Worm (Caenorhabditis elegans): ENCODE measurements around the gene elt-6.

The elt-6 gene

DNA sequence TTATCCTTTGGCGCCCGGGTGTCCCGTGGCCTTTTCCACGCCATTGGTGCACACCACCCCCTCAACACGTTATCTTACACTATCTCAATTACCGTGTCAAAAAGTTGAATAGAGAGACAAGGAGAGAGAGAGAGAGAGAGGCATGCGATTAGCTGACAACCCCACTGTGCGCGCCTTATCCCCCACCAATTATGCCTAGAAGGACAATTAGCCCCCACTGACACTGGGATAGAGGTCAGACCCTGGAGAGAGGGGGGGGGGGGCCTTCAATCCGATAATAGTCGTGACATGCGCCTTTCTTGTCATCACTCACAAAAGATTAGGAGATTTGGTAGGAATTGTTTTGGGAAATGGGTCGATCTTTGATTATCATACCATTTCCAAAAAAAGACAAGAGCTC is 21.6 kb upstream of the elt-6 start:
- TF ChIP-seq ceh-16 (tag; optimal IDR thresholded peaks at IDR 0.05) (no peak), gmeb-1 (tag; optimal IDR thresholded peaks at IDR 0.05) (no peak), fos-1 (tag; optimal IDR thresholded peaks at IDR 0.05) (no peak), nhr-21 (tag; optimal IDR thresholded peaks at IDR 0.05) (no peak), nhr-25 (tag; optimal IDR thresholded peaks at IDR 0.05) (no peak), mab-5 (tag; optimal IDR thresholded peaks at IDR 0.05) (no peak), nhr-11 (tag; optimal IDR thresholded peaks at IDR 0.05) (no peak), sma-3 (GFP tag; optimal IDR thresholded peaks at IDR 0.05) (no peak), ztf-4 (tag; optimal IDR thresholded peaks at IDR 0.05) (no peak), sma-9 (GFP tag; optimal IDR thresholded peaks at IDR 0.05) (no peak), sma-9 (tag; optimal IDR thresholded peaks at IDR 0.05) (no peak), dmd-4 (tag; optimal IDR thresholded peaks at IDR 0.05) (no peak), lin-11 (tag; optimal IDR thresholded peaks at IDR 0.05) (no peak), ztf-11 (tag; optimal IDR thresholded peaks at IDR 0.05) (no peak), nhr-10 (tag; optimal IDR thresholded peaks at IDR 0.05) (no peak), ZK546.5 (tag; optimal IDR thresholded peaks at IDR 0.05) (no peak), blmp-1 (tag; optimal IDR thresholded peaks at IDR 0.05; ENCODE audit: insufficient read depth) (no peak), lsy-2 (tag; optimal IDR thresholded peaks at IDR 0.05) (no peak)

DNA sequence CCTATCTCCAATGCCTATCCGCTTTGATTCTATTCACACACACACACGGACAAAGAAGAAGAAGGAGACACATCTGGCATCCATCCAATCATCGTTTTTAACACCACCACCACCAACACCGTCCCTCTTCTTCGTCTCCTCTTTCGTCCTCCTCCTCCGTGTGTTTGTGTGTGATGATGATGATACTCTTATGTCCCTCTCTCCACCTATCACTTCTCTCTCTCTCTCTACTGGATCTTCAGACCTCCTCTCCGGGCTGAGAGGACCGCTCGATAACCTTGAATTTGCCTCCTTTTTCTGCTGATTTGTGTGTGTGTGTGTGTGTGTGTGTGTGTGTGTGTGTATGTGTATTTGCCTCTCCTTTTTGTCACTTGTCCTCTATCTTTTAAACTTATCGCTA is 16.8 kb upstream of the elt-6 start:
- TF ChIP-seq gmeb-1 (tag; optimal IDR thresholded peaks at IDR 0.05) (no peak), nhr-25 (tag; optimal IDR thresholded peaks at IDR 0.05) (peak; percentile 10), nhr-129 (tag; optimal IDR thresholded peaks at IDR 0.05) (peak; percentile 28)

DNA sequence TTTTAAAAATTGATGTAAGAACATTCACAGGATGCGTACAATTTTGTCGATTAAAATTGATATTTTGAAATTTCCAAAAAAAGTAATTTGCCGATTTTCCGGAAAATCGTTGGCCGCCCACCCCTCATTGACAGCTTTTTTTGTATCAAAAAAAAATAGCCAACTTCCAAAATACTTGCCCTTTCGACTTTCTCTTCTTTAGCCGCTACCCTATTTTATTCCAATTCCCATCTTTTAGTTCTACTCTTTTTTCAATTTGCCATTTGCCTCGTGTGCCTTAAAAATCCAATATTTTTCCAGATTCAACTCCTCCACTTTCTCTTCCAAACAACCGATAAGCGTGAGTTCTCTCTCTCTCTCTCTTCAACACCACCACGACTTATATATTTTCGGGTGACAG is 15.8 kb upstream of the elt-6 start, which contains the start of gene egl-18:
egl-18 (plus strand) TSS at position 301 of the 400 bp plus-strand sequence.
- no peak for TF ChIP-seq ztf-1 (GFP tag; conservative IDR thresholded peaks at IDR 0.05)
- TF ChIP-seq ztf-11 (tag; optimal IDR thresholded peaks at IDR 0.05) = no peak
- no peak for TF ChIP-seq egl-27 (tag; optimal IDR thresholded peaks at IDR 0.05)
- no peak for TF ChIP-seq fos-1 (tag; optimal IDR thresholded peaks at IDR 0.05)
- no peak for TF ChIP-seq mab-5 (tag; optimal IDR thresholded peaks at IDR 0.05)
- TF ChIP-seq C34F6.9 (tag; optimal IDR thresholded peaks at IDR 0.05) = no peak
- no peak for TF ChIP-seq elt-1 (tag; optimal IDR thresholded peaks at IDR 0.05)

DNA sequence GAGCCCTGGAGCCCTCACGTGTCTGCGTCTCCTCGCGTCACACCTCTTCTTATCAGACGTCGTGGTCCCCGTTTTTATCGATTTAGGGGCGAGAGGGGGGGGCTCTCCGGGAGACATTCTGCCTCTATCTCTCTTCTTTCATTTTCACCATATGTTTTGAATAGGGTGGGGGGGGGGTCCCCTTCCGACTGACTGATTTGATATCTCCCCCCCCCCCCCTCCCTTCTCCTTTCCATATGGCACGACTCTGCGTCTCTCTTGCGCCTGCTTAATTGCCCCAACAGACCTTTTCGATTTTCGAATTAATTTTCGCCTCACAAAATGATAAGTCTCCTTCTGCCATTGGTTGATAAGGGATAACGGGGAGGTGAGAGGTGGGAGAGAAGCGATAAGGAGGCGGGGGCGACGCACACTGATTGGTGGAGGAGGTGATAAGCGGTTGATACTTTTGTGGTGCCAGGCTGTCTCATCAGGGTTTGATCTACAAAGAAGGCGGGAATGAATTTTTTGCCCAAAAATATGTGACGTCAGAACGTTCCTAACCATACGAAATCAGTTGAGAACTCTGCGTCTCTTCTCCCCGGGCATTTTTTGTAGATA is 13.6 kb upstream of the elt-6 start:
- TF ChIP-seq unc-55 (GFP tag; optimal IDR thresholded peaks at IDR 0.05) = no peak
- TF ChIP-seq lsy-2 (tag; optimal IDR thresholded peaks at IDR 0.05) = peak; percentile 42 to 68

DNA sequence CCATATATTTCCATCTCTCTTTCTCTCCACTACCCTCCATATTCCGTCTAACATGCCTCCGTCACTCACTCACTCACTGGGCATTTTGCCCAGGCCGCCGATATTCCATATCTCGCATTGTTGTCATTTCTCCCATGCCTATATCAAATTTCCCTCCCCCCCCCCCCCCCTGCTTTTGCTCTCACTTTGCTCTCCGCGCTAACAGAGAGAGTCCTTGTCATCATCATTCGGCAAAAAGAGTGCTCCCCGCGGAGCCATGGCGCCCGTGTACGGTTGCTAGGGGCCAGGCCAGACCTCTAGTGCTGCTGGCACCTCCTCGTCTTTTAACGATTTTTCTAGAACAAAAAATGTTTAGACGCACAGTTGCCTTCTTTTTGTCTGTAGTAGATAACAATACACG is 12.5 kb upstream of the elt-6 start:
- TF ChIP-seq unc-55 (GFP tag; optimal IDR thresholded peaks at IDR 0.05) (no peak), mab-5 (tag; optimal IDR thresholded peaks at IDR 0.05) (no peak), sma-9 (GFP tag; optimal IDR thresholded peaks at IDR 0.05) (no peak), sma-9 (tag; optimal IDR thresholded peaks at IDR 0.05) (no peak), ceh-82 (tag; optimal IDR thresholded peaks at IDR 0.05) (no peak), unc-62 (GFP tag; optimal IDR thresholded peaks at IDR 0.05) (no peak), elt-1 (tag; optimal IDR thresholded peaks at IDR 0.05) (no peak), Y55F3AM.14 (GFP tag; optimal IDR thresholded peaks at IDR 0.05) (no peak), egl-27 (tag; optimal IDR thresholded peaks at IDR 0.05) (no peak), ztf-4 (tag; optimal IDR thresholded peaks at IDR 0.05) (no peak), crh-2 (tag; optimal IDR thresholded peaks at IDR 0.05) (no peak), fos-1 (tag; optimal IDR thresholded peaks at IDR 0.05) (no peak), ztf-11 (tag; optimal IDR thresholded peaks at IDR 0.05) (no peak)

DNA sequence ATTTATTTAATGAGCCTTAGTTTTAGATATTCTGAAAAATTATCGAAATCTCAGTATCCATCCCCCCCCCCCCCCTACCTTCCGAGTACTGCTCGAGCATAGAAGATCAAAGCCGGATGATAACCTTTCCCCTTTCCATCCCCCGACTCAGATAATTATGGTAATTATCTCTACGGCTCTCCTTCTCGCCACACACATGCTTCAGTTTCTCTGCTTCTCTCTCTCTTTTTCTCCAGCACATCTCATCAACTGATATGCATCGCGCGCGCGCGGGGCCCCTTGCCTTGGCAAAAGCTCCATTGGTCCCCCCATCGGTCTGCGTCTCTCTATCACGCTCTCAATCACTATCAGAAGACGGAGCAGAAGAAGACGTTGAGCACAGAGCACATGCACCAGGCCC is 11.1 kb upstream of the elt-6 start:
- no peak for TF ChIP-seq skn-1 (tag; optimal IDR thresholded peaks at IDR 0.05)
- no peak for TF ChIP-seq peb-1 (tag; optimal IDR thresholded peaks at IDR 0.05)
- TF ChIP-seq lin-11 (tag; optimal IDR thresholded peaks at IDR 0.05) = no peak
- TF ChIP-seq C34F6.9 (tag; optimal IDR thresholded peaks at IDR 0.05) = no peak
- TF ChIP-seq unc-55 (GFP tag; optimal IDR thresholded peaks at IDR 0.05) = peak; percentile 13
- TF ChIP-seq ceh-16 (tag; optimal IDR thresholded peaks at IDR 0.05) = no peak

DNA sequence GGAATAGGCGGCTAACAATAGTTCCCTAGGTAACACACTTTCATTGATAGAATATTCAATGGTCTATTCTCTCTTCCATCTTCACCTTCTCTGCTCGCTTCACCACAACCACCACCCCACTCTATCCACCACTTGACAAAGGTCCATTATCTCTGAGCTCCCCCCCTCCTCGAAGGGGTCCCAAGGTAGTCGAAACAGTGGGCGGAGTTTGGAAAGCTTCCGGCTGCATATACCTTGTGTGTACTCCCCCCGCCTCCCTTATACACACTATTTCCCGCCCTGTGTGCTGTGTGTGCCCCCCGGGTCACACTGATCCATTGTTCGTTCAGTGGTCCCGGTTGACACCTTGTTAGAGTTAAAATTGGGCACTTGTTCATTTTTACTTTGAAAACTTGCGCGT is 9.3 kb upstream of the elt-6 start:
- TF ChIP-seq mab-5 (tag; optimal IDR thresholded peaks at IDR 0.05) (no peak), lin-11 (tag; optimal IDR thresholded peaks at IDR 0.05) (no peak), unc-62 (GFP tag; optimal IDR thresholded peaks at IDR 0.05) (no peak), ztf-4 (tag; optimal IDR thresholded peaks at IDR 0.05) (no peak), snpc-4 (tag; optimal IDR thresholded peaks at IDR 0.05) (no peak), aly-2 (tag; optimal IDR thresholded peaks at IDR 0.05) (no peak), unc-55 (GFP tag; optimal IDR thresholded peaks at IDR 0.05) (no peak), nhr-12 (tag; optimal IDR thresholded peaks at IDR 0.05) (no peak), elt-1 (tag; optimal IDR thresholded peaks at IDR 0.05) (no peak)

All from whole organism, L2 larva.